Fruit fly (Drosophila melanogaster): ENCODE data around the gene PK2-R1.
A peak's percentile ranks its signal among the peaks of the same experiment; 100 is the strongest.

The PK2-R1 gene

dm6 chr3R:13288763-13289312, 49.3 kb upstream of the PK2-R1 start, which contains the start of gene apn (continued):
- TF ChIP-seq caup (GFP tag; optimal IDR thresholded peaks at IDR 0.05; ENCODE audit: severe bottlenecking): no peak
- TF ChIP-seq ewg (GFP tag; optimal IDR thresholded peaks at IDR 0.05): no peak
- no peak for TF ChIP-seq Abd-B (GFP tag; optimal IDR thresholded peaks at IDR 0.05)
- TF ChIP-seq CG33213 (GFP tag; optimal IDR thresholded peaks at IDR 0.05): no peak
- TF ChIP-seq CG14965 (GFP tag; optimal IDR thresholded peaks at IDR 0.05; ENCODE audit: borderline replicate concordance): no peak

- TF ChIP-seq CG11247 (GFP tag; IDR thresholded peaks at IDR 0.05) (no peak), Doc2 (GFP tag; IDR thresholded peaks at IDR 0.05) (0 out of 2 replicates have a peak, but pooled peaks have one; percentile 29)
Measured at dm6 chr3R:13290329-13290728, 47.8 kb upstream of the PK2-R1 start, which contains the start of gene Osi22. Gene Osi22 (plus strand): TSS chr3R:13290629.

dm6 chr3R:13293148-13293756, 44.9 kb upstream of the PK2-R1 start, which contains the start of gene wntD:
Gene wntD (minus strand): TSS chr3R:13293198.
- no peak for TF ChIP-seq Sry-β (GFP tag; optimal IDR thresholded peaks at IDR 0.05)
- no peak for TF ChIP-seq CG34376 (GFP tag; optimal IDR thresholded peaks at IDR 0.05)
- peak; percentile 77 for TF ChIP-seq cad (GFP tag; optimal IDR thresholded peaks at IDR 0.05)
- TF ChIP-seq org-1 (GFP tag; optimal IDR thresholded peaks at IDR 0.05): no peak
- no peak for TF ChIP-seq Mrtf (GFP tag; IDR thresholded peaks at IDR 0.05)
- no peak for TF ChIP-seq Hmr (GFP tag; optimal IDR thresholded peaks at IDR 0.05)
- 0 out of 2 replicates have a peak, but pooled peaks have one; percentile 28 for TF ChIP-seq Dref (GFP tag; IDR thresholded peaks at IDR 0.05)
- TF ChIP-seq CG13296 (GFP tag; optimal IDR thresholded peaks at IDR 0.05): no peak
- TF ChIP-seq CG3163 (GFP tag; optimal IDR thresholded peaks at IDR 0.05): no peak
- no peak for TF ChIP-seq CG12769 (tag; optimal IDR thresholded peaks at IDR 0.05)
- no peak for TF ChIP-seq Kr (GFP tag; optimal IDR thresholded peaks at IDR 0.05)
- TF ChIP-seq CG10267 (tag; optimal IDR thresholded peaks at IDR 0.05): no peak
- TF ChIP-seq Awh (GFP tag; IDR thresholded peaks at IDR 0.05): no peak
- no peak for TF ChIP-seq Dp (GFP tag; optimal IDR thresholded peaks at IDR 0.05)
- TF ChIP-seq pum (GFP tag; optimal IDR thresholded peaks at IDR 0.05): no peak
- TF ChIP-seq nerfin-2 (GFP tag; IDR thresholded peaks at IDR 0.05; ENCODE audit: partially characterized antibody): no peak
- no peak for TF ChIP-seq odd (GFP tag; optimal IDR thresholded peaks at IDR 0.05)
- no peak for TF ChIP-seq CG11398 (GFP tag; optimal IDR thresholded peaks at IDR 0.05)
- no peak for TF ChIP-seq tgo (GFP tag; IDR thresholded peaks at IDR 0.05)
- TF ChIP-seq CG9215 (GFP tag; IDR thresholded peaks at IDR 0.05): no peak
- TF ChIP-seq CG13624 (GFP tag; optimal IDR thresholded peaks at IDR 0.05): no peak
- TF ChIP-seq CG18599 (GFP tag; optimal IDR thresholded peaks at IDR 0.05): no peak
- 0 out of 2 replicates have a peak, but pooled peaks have one; percentile 17 for TF ChIP-seq CG9932 (GFP tag; IDR thresholded peaks at IDR 0.05)
- peak; percentile 4 for TF ChIP-seq sens (GFP tag)
- TF ChIP-seq Ptx1 (GFP tag; IDR thresholded peaks at IDR 0.05): no peak
- no peak for TF ChIP-seq MTF-1 (GFP tag; optimal IDR thresholded peaks at IDR 0.05; ENCODE audit: borderline replicate concordance)
- no peak for TF ChIP-seq Trl (optimal IDR thresholded peaks at IDR 0.05)
- no peak for TF ChIP-seq Trl (GFP tag; optimal IDR thresholded peaks at IDR 0.05)
- no peak for TF ChIP-seq prd (optimal IDR thresholded peaks at IDR 0.05)
- peak; percentile 33; the same call in 2 of the 3 replicates for TF ChIP-seq prd (GFP tag; IDR thresholded peaks at IDR 0.05)
- TF ChIP-seq CG32532 (GFP tag; IDR thresholded peaks at IDR 0.05): no peak
- TF ChIP-seq Sox102F (GFP tag; optimal IDR thresholded peaks at IDR 0.05): no peak
- peak; percentile 14 for TF ChIP-seq D (optimal IDR thresholded peaks at IDR 0.05)
- TF ChIP-seq D (GFP tag; optimal IDR thresholded peaks at IDR 0.05): no peak
- no peak for TF ChIP-seq PHDP (tag; optimal IDR thresholded peaks at IDR 0.05)
- TF ChIP-seq tll (GFP tag; optimal IDR thresholded peaks at IDR 0.05): peak in 1 of 2 experiments; percentile 92
- no peak for TF ChIP-seq fu2 (GFP tag; optimal IDR thresholded peaks at IDR 0.05)
- no peak for TF ChIP-seq Ravus (GFP tag; IDR thresholded peaks at IDR 0.05)
- no peak for TF ChIP-seq gsb (GFP tag; IDR thresholded peaks at IDR 0.05)
- TF ChIP-seq hb (GFP tag; IDR thresholded peaks at IDR 0.05; ENCODE audit: partially characterized antibody): no peak

Measured in whole organism, embryonic.